Fruit fly (Drosophila melanogaster): ENCODE results near the gene Hsp67Bc.

The Hsp67Bc gene

DNA sequence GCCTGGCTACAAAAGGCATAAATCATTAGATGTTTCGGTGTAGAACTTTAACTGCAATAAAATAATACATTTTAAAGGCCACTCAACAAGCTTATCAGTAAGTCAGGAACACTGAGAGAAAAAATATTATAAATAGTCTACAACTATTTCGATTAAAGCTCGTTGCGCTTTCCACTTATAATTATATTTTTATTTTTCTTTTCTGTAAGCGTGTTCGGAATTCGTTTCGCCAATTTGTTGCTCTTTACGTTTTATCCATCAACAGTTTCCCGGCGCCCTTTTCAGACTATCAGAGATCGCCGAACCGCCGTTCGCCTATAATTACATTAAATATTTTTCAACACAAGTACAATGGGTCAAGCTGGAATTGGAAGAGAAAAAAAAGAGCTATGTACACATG lies 33.3 kb downstream of the Hsp67Bc start:
- TF ChIP-seq Ets97D (GFP tag; optimal IDR thresholded peaks at IDR 0.05) (no peak), Jarid2 (GFP tag; optimal IDR thresholded peaks at IDR 0.05) (no peak), CG10267 (tag; optimal IDR thresholded peaks at IDR 0.05) (no peak), CG10959 (GFP tag; IDR thresholded peaks at IDR 0.05) (no peak), CG9797 (GFP tag; optimal IDR thresholded peaks at IDR 0.05) (no peak), hkb (optimal IDR thresholded peaks at IDR 0.05) (no peak), hkb (GFP tag; IDR thresholded peaks at IDR 0.05) (peak; percentile 39), row (GFP tag; IDR thresholded peaks at IDR 0.05) (peak; percentile 56), CG10274 (GFP tag; optimal IDR thresholded peaks at IDR 0.05) (no peak), CG7839 (tag; optimal IDR thresholded peaks at IDR 0.05) (peak; percentile 37), CG11504 (tag; optimal IDR thresholded peaks at IDR 0.05) (peak; percentile 2), sens (GFP tag) (peak; percentile 70), grn (GFP tag; optimal IDR thresholded peaks at IDR 0.05) (no peak), danr (GFP tag; IDR thresholded peaks at IDR 0.05) (no peak), CG9932 (GFP tag; IDR thresholded peaks at IDR 0.05) (peak; percentile 26; the same call in 1 of the 2 replicates), D19A (tag; optimal IDR thresholded peaks at IDR 0.05) (peak; percentile 21), gce (GFP tag; IDR thresholded peaks at IDR 0.05) (no peak), CG2120 (GFP tag; optimal IDR thresholded peaks at IDR 0.05) (peak; percentile 21), slbo (GFP tag; IDR thresholded peaks at IDR 0.05) (peak; percentile 43), Vsx1 (GFP tag; optimal IDR thresholded peaks at IDR 0.05) (no peak), CG4328 (GFP tag; optimal IDR thresholded peaks at IDR 0.05) (no peak), CG4404 (GFP tag; IDR thresholded peaks at IDR 0.05) (no peak), Rfx (GFP tag; IDR thresholded peaks at IDR 0.05) (0 out of 2 replicates have a peak, but pooled peaks have one; percentile 25), dysf (GFP tag; IDR thresholded peaks at IDR 0.05) (peak; percentile 7; the same call in 1 of the 3 replicates), Med (GFP tag) (peak; percentile 79), lilli (GFP tag; optimal IDR thresholded peaks at IDR 0.05) (peak; percentile 24), Kr (GFP tag; optimal IDR thresholded peaks at IDR 0.05) (no peak), grau (tag; optimal IDR thresholded peaks at IDR 0.05) (peak; percentile 7)

DNA sequence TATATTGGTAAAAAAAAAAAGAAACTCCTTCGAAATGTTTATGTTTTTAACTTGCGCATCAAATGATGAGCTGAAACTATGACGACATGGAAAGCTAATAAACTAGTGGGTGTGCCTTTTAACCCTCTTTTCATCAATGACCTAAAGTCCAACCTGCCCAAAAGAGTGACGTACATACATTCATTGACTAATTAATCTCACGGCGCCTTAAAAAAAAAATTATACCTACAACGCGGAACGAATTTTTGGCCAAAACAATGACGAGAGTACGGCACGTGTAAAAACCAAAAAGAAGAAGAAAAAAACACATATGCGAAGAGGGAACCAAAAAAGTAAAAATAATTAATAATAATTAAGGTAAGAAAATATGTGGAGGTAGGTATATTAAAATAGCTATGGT lies 33.8 kb downstream of the Hsp67Bc start, which contains the start of gene PGRP-LC:
PGRP-LC (plus strand) TSS at position 301 of the 400 bp plus-strand sequence.
- TF ChIP-seq CTCF (GFP tag; optimal IDR thresholded peaks at IDR 0.05) (no peak), sisA (GFP tag; IDR thresholded peaks at IDR 0.05) (no peak), esg (GFP tag; conservative IDR thresholded peaks at IDR 0.05) (no peak), CG14014 (GFP tag; IDR thresholded peaks at IDR 0.05) (no peak), btn (GFP tag; optimal IDR thresholded peaks at IDR 0.05) (no peak), CG10565 (GFP tag; optimal IDR thresholded peaks at IDR 0.05) (no peak), Atf6 (GFP tag; IDR thresholded peaks at IDR 0.05) (no peak), cato (GFP tag; optimal IDR thresholded peaks at IDR 0.05; ENCODE audit: borderline replicate concordance) (no peak), CG11085 (GFP tag; IDR thresholded peaks at IDR 0.05) (no peak), dimm (GFP tag; IDR thresholded peaks at IDR 0.05) (no peak), CG15073 (GFP tag; optimal IDR thresholded peaks at IDR 0.05) (no peak), CG11723 (GFP tag; optimal IDR thresholded peaks at IDR 0.05) (no peak), Bdp1 (GFP tag; optimal IDR thresholded peaks at IDR 0.05) (no peak)

DNA sequence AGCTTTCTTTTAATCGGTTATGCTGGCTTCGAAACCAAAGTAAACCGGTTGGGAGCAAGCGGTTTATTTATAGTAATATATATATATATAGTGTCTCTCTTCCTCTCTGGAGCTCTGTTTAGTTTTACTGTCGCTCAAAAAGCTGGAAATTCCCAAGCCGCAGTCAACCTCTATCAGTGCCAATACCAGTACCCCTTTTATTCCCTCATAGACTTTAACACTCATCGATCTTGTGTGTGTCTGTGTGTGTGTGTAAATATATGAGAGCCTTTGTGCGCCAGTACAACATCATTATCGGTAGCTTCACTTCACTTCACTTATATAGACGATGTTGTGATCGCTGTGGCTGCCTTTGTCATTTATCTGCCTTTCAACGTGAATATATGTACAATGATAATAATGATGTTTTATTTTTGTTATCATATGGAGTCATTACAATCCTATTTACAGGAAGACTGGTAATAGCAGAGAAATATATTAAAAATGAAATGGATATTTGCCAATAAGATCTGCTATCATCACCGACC lies 34.3 kb downstream of the Hsp67Bc start:
- TF ChIP-seq zf30C (GFP tag; optimal IDR thresholded peaks at IDR 0.05) (no peak), danr (GFP tag; IDR thresholded peaks at IDR 0.05) (no peak), NC2β (GFP tag; optimal IDR thresholded peaks at IDR 0.05) (no peak), tna (GFP tag; IDR thresholded peaks at IDR 0.05; ENCODE audit: partially characterized antibody) (no peak), CG3995 (GFP tag; optimal IDR thresholded peaks at IDR 0.05) (peak; percentile 27), cg (GFP tag; optimal IDR thresholded peaks at IDR 0.05) (peak; percentile 49), z (GFP tag; IDR thresholded peaks at IDR 0.05) (no peak), Oaz (GFP tag; IDR thresholded peaks at IDR 0.05) (no peak), bigmax (GFP tag; optimal IDR thresholded peaks at IDR 0.05) (no peak), CG12769 (tag; optimal IDR thresholded peaks at IDR 0.05) (peak; percentile 63), nom (GFP tag; optimal IDR thresholded peaks at IDR 0.05) (peak; percentile 34), Atf-2 (GFP tag; optimal IDR thresholded peaks at IDR 0.05) (no peak), Med (GFP tag) (peak; percentile 50), gfzf (GFP tag; optimal IDR thresholded peaks at IDR 0.05) (no peak)

Data from whole organism, embryonic.